Fruit fly (Drosophila melanogaster) whole organism, prepupa: ENCODE data around the gene CheB38b.

Experiments used
- Blimp-1 ChIP-seq: fragments of 200-800 bp; sonication (Bioruptor generic); optimal IDR thresholded peaks from 3 replicates; lab custom pipeline; 2017; ENCODE audit warnings: missing biosample characterization, missing genetic modification characterization, mild to moderate bottlenecking, moderate library complexity, missing genetic modification reagents
- CG10631 ChIP-seq: fragments of 200-800 bp; sonication (Bioruptor generic); optimal IDR thresholded peaks from 2 replicates; lab custom pipeline; 2016; ENCODE audit warnings: missing biosample characterization, missing genetic modification characterization
- CG10669 ChIP-seq: fragments of 200-800 bp; sonication (Bioruptor generic); optimal IDR thresholded peaks from 3 replicates; lab custom pipeline; 2018; ENCODE audit warnings: missing biosample characterization, mild to moderate bottlenecking, missing genetic modification characterization, moderate library complexity
- CG11294 ChIP-seq: fragments of 200-800 bp; sonication (Bioruptor generic); IDR thresholded peaks from 2 replicates; pipeline ENCODE4 v1.3.6; 2022; ENCODE audit warnings: missing biosample characterization, missing genetic modification characterization
- CG11762 ChIP-seq: fragments of 200-800 bp; sonication (Bioruptor generic); optimal IDR thresholded peaks from 3 replicates; lab custom pipeline; 2016; ENCODE audit warnings: missing biosample characterization, missing genetic modification characterization; ENCODE audit not compliant: insufficient read depth
- CG15336 ChIP-seq: fragments of 200-800 bp; sonication (Bioruptor generic); IDR thresholded peaks from 2 replicates; pipeline ENCODE4 v1.3.6; 2022; ENCODE audit warnings: missing biosample characterization, missing genetic modification characterization
- CG1621 ChIP-seq: fragments of 200-800 bp; sonication (Bioruptor generic); optimal IDR thresholded peaks from 3 replicates; lab custom pipeline; 2018; ENCODE audit warnings: missing biosample characterization, mild to moderate bottlenecking, missing genetic modification characterization
- CG16779 ChIP-seq: fragments of 200-800 bp; sonication (Bioruptor generic); optimal IDR thresholded peaks from 3 replicates; lab custom pipeline; 2017; ENCODE audit warnings: missing biosample characterization, mild to moderate bottlenecking, missing genetic modification characterization
- CG3032 ChIP-seq: fragments of 200-800 bp; optimal IDR thresholded peaks from 2 replicates; lab custom pipeline; 2019; ENCODE audit warnings: missing biosample characterization, mild to moderate bottlenecking, missing genetic modification characterization, moderate library complexity
- CG31627 ChIP-seq: fragments of 200-800 bp; sonication (Bioruptor generic); optimal IDR thresholded peaks from 3 replicates; lab custom pipeline; 2016; ENCODE audit warnings: missing biosample characterization, missing genetic modification characterization
- CG32006 ChIP-seq: fragments of 200-800 bp; sonication (Bioruptor generic); optimal IDR thresholded peaks from 3 replicates; lab custom pipeline; 2017; ENCODE audit warnings: missing biosample characterization, mild to moderate bottlenecking, missing genetic modification characterization
- CG34406 ChIP-seq: fragments of 200-800 bp; sonication (Bioruptor generic); optimal IDR thresholded peaks from 3 replicates; lab custom pipeline; 2016; ENCODE audit warnings: missing biosample characterization, missing genetic modification characterization
- CG4318 ChIP-seq: fragments of 200-800 bp; sonication (Bioruptor generic); optimal IDR thresholded peaks from 3 replicates; lab custom pipeline; 2017; ENCODE audit warnings: missing biosample characterization, mild to moderate bottlenecking, missing genetic modification characterization
- CG6276 ChIP-seq: fragments of 200-800 bp; sonication (Bioruptor generic); optimal IDR thresholded peaks from 2 replicates; lab custom pipeline; 2017; ENCODE audit warnings: missing biosample characterization, mild to moderate bottlenecking, missing genetic modification characterization
- CG6808 ChIP-seq: fragments of 200-800 bp; sonication (Bioruptor generic); optimal IDR thresholded peaks from 3 replicates; lab custom pipeline; 2017; ENCODE audit warnings: missing biosample characterization, missing genetic modification characterization, mild to moderate bottlenecking, moderate library complexity, missing genetic modification reagents
- CG6854 ChIP-seq: fragments of 200-800 bp; sonication (Bioruptor generic); optimal IDR thresholded peaks from 2 replicates; lab custom pipeline; 2017; ENCODE audit warnings: missing biosample characterization, mild to moderate bottlenecking, missing genetic modification characterization
- CG7368 ChIP-seq: fragments of 200-800 bp; sonication (Bioruptor generic); optimal IDR thresholded peaks from 3 replicates; lab custom pipeline; 2016; ENCODE audit warnings: missing biosample characterization, missing genetic modification characterization
- CG8632 ChIP-seq: fragments of 200-800 bp; sonication (Bioruptor generic); optimal IDR thresholded peaks from 3 replicates; lab custom pipeline; 2016; ENCODE audit warnings: missing biosample characterization, missing genetic modification characterization
- CG9139 ChIP-seq: fragments of 200-800 bp; sonication (Bioruptor generic); optimal IDR thresholded peaks from 3 replicates; lab custom pipeline; 2017; ENCODE audit warnings: missing biosample characterization, mild to moderate bottlenecking, missing genetic modification characterization
- Eip75B ChIP-seq: fragments of 200-800 bp; sonication (Bioruptor generic); optimal IDR thresholded peaks from 3 replicates; lab custom pipeline; 2016; ENCODE audit warnings: missing biosample characterization, missing genetic modification characterization
- Eip78C ChIP-seq: fragments of 200-800 bp; sonication (Bioruptor generic); peaks from one replicate; lab custom pipeline; 2016; ENCODE audit warnings: missing biosample characterization, missing genetic modification characterization
- Ets21C ChIP-seq: fragments of 200-800 bp; sonication (Bioruptor generic); optimal IDR thresholded peaks from 3 replicates; lab custom pipeline; 2016; ENCODE audit warnings: missing biosample characterization, missing genetic modification characterization
- Gug ChIP-seq: fragments of 200-800 bp; sonication (Bioruptor generic); IDR thresholded peaks from 2 replicates; pipeline ENCODE4 v1.3.6; 2022; ENCODE audit warnings: missing biosample characterization, missing genetic modification characterization
- Hr38 ChIP-seq: sonication (Bioruptor generic); optimal IDR thresholded peaks from 2 replicates; lab custom pipeline; 2016; ENCODE audit warnings: missing biosample characterization, missing genetic modification characterization
- Hr39 ChIP-seq: fragments of 200-800 bp; sonication (Bioruptor generic); optimal IDR thresholded peaks from 2 replicates; lab custom pipeline; 2016; ENCODE audit warnings: missing biosample characterization, missing genetic modification characterization
- Hr4 ChIP-seq: fragments of 200-800 bp; sonication (Bioruptor generic); optimal IDR thresholded peaks from 3 replicates; lab custom pipeline; 2016; ENCODE audit warnings: missing biosample characterization, missing genetic modification characterization
- Lpt ChIP-seq: fragments of 200-800 bp; sonication (Bioruptor generic); optimal IDR thresholded peaks from 3 replicates; lab custom pipeline; 2016; ENCODE audit warnings: missing biosample characterization, missing genetic modification characterization
- OdsH ChIP-seq: fragments of 200-800 bp; sonication (Bioruptor generic); optimal IDR thresholded peaks from 3 replicates; lab custom pipeline; 2016; ENCODE audit warnings: missing biosample characterization, missing genetic modification characterization
- Smox ChIP-seq: fragments of 200-800 bp; sonication (Bioruptor generic); optimal IDR thresholded peaks from 3 replicates; lab custom pipeline; 2016; ENCODE audit warnings: missing biosample characterization, missing genetic modification characterization
- Sox102F ChIP-seq: fragments of 200-800 bp; sonication (Bioruptor generic); optimal IDR thresholded peaks from 2 replicates; lab custom pipeline; 2016; ENCODE audit warnings: missing biosample characterization, mild to moderate bottlenecking, missing genetic modification characterization
- Sox14 ChIP-seq: fragments of 200-800 bp; sonication (Bioruptor generic); optimal IDR thresholded peaks from 3 replicates; lab custom pipeline; 2016; ENCODE audit warnings: missing biosample characterization, missing genetic modification characterization
- Sox15 ChIP-seq: fragments of 200-800 bp; sonication (Bioruptor generic); optimal IDR thresholded peaks from 3 replicates; lab custom pipeline; 2016; ENCODE audit warnings: missing biosample characterization, missing genetic modification characterization
- achi ChIP-seq: fragments of 200-800 bp; sonication (Bioruptor generic); optimal IDR thresholded peaks from 3 replicates; lab custom pipeline; 2016; ENCODE audit warnings: missing biosample characterization, missing genetic modification characterization
- acj6 ChIP-seq: fragments of 200-800 bp; sonication (Bioruptor generic); optimal IDR thresholded peaks from 3 replicates; lab custom pipeline; 2016; ENCODE audit warnings: missing biosample characterization, missing genetic modification characterization
- dsx ChIP-seq: fragments of 200-800 bp; optimal IDR thresholded peaks from 3 replicates; lab custom pipeline; 2019; ENCODE audit warnings: missing biosample characterization, mild to moderate bottlenecking, missing genetic modification characterization, moderate library complexity; ENCODE audit not compliant: poor library complexity, severe bottlenecking
- eg ChIP-seq: fragments of 200-800 bp; sonication (Bioruptor generic); IDR thresholded peaks from 3 replicates; pipeline ENCODE4 v1.3.6; 2022; ENCODE audit warnings: missing biosample characterization, missing genetic modification characterization
- esn ChIP-seq: fragments of 200-800 bp; sonication (Bioruptor generic); optimal IDR thresholded peaks from 2 replicates; lab custom pipeline; 2016; ENCODE audit warnings: missing biosample characterization, mild to moderate bottlenecking, missing genetic modification characterization, moderate library complexity
- fd85E ChIP-seq: fragments of 200-800 bp; sonication (Bioruptor generic); optimal IDR thresholded peaks from 3 replicates; lab custom pipeline; 2016; ENCODE audit warnings: missing biosample characterization, missing genetic modification characterization
- fkh ChIP-seq: fragments of 200-800 bp; sonication (Bioruptor generic); optimal IDR thresholded peaks from 3 replicates; lab custom pipeline; 2017; ENCODE audit warnings: missing biosample characterization, mild to moderate bottlenecking, missing genetic modification characterization, moderate library complexity
- lz ChIP-seq: fragments of 200-800 bp; sonication (Bioruptor generic); optimal IDR thresholded peaks from 3 replicates; lab custom pipeline; 2016; ENCODE audit warnings: missing biosample characterization, missing genetic modification characterization
- net ChIP-seq: fragments of 200-800 bp; sonication (Bioruptor generic); optimal IDR thresholded peaks from 3 replicates; lab custom pipeline; 2016; ENCODE audit warnings: missing biosample characterization, missing genetic modification characterization
- salr ChIP-seq, 2 experiments: fragments of 200-800 bp; sonication (Bioruptor generic); optimal IDR thresholded peaks; 3 replicates each; lab custom pipeline; 2016 to 2018; ENCODE audit warnings: missing biosample characterization in 2 of 2, missing genetic modification characterization in 2 of 2, mild to moderate bottlenecking in 1 of 2
- ss ChIP-seq, 2 experiments: fragments of 200-800 bp; sonication (Bioruptor generic); optimal IDR thresholded peaks; 2 replicates in 1 of 2; 3 replicates in 1 of 2; lab custom pipeline; 2017 to 2018; ENCODE audit warnings: mild to moderate bottlenecking in 2 of 2, missing biosample characterization in 2 of 2, missing genetic modification characterization in 2 of 2, moderate library complexity in 1 of 2
- svp ChIP-seq: fragments of 200-800 bp; sonication (Bioruptor generic); peaks from one replicate; lab custom pipeline; 2016; ENCODE audit warnings: missing biosample characterization, missing genetic modification characterization
- topi ChIP-seq: fragments of 200-800 bp; sonication (Bioruptor generic); optimal IDR thresholded peaks from 3 replicates; lab custom pipeline; 2016; ENCODE audit warnings: missing biosample characterization, missing genetic modification characterization

The CheB38b gene

DNA sequence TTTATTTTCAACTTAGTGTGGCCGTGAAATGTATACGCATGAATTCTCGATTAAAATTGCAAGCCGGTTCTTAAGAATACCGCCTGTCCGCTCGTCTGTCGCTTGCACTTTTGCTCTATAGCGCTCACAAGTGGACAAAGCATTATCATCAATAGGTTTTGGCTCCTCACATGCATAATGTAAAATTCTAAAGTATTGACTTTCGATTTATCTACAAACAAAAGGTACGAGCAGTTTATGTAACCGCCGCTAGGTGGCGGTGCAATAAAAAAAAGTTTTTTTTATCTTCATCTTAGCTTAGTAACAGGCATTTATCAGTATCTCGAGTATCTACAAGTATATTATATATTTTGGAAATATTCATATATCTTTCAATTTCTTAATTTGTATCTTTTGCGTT, 9.2 kb upstream of the CheB38b start:
- TF ChIP-seq CG7368 (GFP tag; lab: Kevin White, UChicago) = no peak
- TF ChIP-seq CG1621 (tag; lab: Kevin White, UChicago) = no peak
- TF ChIP-seq lz (GFP tag; lab: Kevin White, UChicago) = no peak
- TF ChIP-seq Hr4 (GFP tag; lab: Kevin White, UChicago) = no peak
- no peak for TF ChIP-seq CG15336 (GFP tag; lab: Robert Waterston, UW)
- TF ChIP-seq topi = no peak
- TF ChIP-seq net (GFP tag; lab: Kevin White, UChicago) = no peak
- TF ChIP-seq CG10669 (GFP tag; lab: Kevin White, UChicago) = no peak
- no peak for TF ChIP-seq Lpt (GFP tag; lab: Kevin White, UChicago)
- no peak for TF ChIP-seq Smox (GFP tag; lab: Kevin White, UChicago)
- no peak for TF ChIP-seq CG11294 (GFP tag; lab: Robert Waterston, UW)
- TF ChIP-seq Eip75B (GFP tag; lab: Kevin White, UChicago) = no peak
- no peak for TF ChIP-seq ss (GFP tag; optimal IDR thresholded peaks at IDR 0.05; lab: Kevin White, UChicago)
- no peak for TF ChIP-seq Ets21C
- TF ChIP-seq salr (GFP tag; optimal IDR thresholded peaks at IDR 0.05; lab: Kevin White, UChicago) = no peak
- no peak for TF ChIP-seq dsx (GFP tag; lab: Kevin White, UChicago)
- no peak for TF ChIP-seq acj6 (GFP tag; lab: Kevin White, UChicago)
- TF ChIP-seq CG4318 (GFP tag; lab: Kevin White, UChicago) = no peak
- TF ChIP-seq CG31627 (GFP tag; lab: Kevin White, UChicago) = no peak
- TF ChIP-seq Sox102F (GFP tag; lab: Kevin White, UChicago) = no peak

DNA sequence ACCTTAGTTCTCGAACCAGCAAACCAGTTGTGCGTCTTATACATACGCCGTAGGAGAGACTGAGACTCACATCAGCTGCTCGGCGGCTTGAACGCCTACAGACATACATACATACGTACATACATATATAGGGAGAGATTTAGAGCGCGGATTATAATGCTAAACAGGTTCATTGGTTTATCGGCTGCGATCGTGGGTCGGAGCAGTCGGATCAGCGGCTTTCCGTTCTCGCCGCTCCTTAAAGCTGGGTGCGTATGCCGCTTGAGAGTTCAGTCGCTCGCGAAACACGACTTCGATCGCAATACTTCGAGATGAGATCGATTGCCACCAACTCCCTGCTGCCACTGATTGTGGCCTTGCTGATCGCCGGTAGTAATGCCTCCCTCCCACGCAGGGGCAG, 8.2 kb upstream of the CheB38b start:
- TF ChIP-seq Hr39 (GFP tag; lab: Kevin White, UChicago) (no peak), CG4318 (GFP tag; lab: Kevin White, UChicago) (no peak), Gug (GFP tag; lab: Robert Waterston, UW) (no peak), CG7368 (GFP tag; lab: Kevin White, UChicago) (no peak), Eip78C (GFP tag; lab: Kevin White, UChicago) (no peak), salr (GFP tag; optimal IDR thresholded peaks at IDR 0.05; lab: Kevin White, UChicago) (no peak), CG6854 (GFP tag; lab: Kevin White, UChicago) (peak; percentile 20), CG9139 (GFP tag; lab: Kevin White, UChicago) (peak; percentile 21), Blimp-1 (no peak), topi (no peak), dsx (GFP tag; lab: Kevin White, UChicago) (peak; percentile 4), Sox14 (GFP tag; lab: Kevin White, UChicago) (no peak), CG16779 (tag; lab: Kevin White, UChicago) (no peak), Lpt (GFP tag; lab: Kevin White, UChicago) (no peak), CG8632 (GFP tag; lab: Kevin White, UChicago) (no peak), eg (GFP tag; lab: Robert Waterston, UW) (peak; percentile 38; the same call in 2 of the 3 replicates), CG11762 (GFP tag; lab: Kevin White, UChicago) (no peak), svp (GFP tag; lab: Kevin White, UChicago) (peak; percentile 83), esn (no peak), CG32006 (GFP tag; lab: Kevin White, UChicago) (no peak), net (GFP tag; lab: Kevin White, UChicago) (no peak), CG1621 (tag; lab: Kevin White, UChicago) (peak; percentile 41), CG10631 (GFP tag; lab: Kevin White, UChicago) (peak; percentile 3), CG15336 (GFP tag; lab: Robert Waterston, UW) (0 out of 2 replicates have a peak, but pooled peaks have one; percentile 12), OdsH (no peak), fkh (no peak), CG6276 (no peak), achi (GFP tag; lab: Kevin White, UChicago) (no peak), CG34406 (GFP tag; lab: Kevin White, UChicago) (no peak), ss (GFP tag; optimal IDR thresholded peaks at IDR 0.05; lab: Kevin White, UChicago) (peak; percentile 38 to 53), Ets21C (no peak), Hr38 (no peak), fd85E (GFP tag; lab: Kevin White, UChicago) (no peak), Sox15 (no peak), CG3032 (no peak), CG6808 (GFP tag; lab: Kevin White, UChicago) (peak; percentile 32)
- TF ChIP-seq, all 60 proteins: peak for 10
